Fruit fly (Drosophila melanogaster) whole organism, embryonic: ENCODE data around the gene Tsp29Fa.

Source experiments
- CG11696 ChIP-seq: fragments of 200-800 bp; sonication (Bioruptor generic); IDR thresholded peaks from 2 replicates; pipeline ENCODE4 v1.3.6; 2022; ENCODE audit warnings: missing biosample characterization, missing genetic modification characterization
- CG2712 ChIP-seq: fragments of 200-800 bp; optimal IDR thresholded peaks from 3 replicates; lab custom pipeline; 2019; ENCODE audit warnings: missing biosample characterization, mild to moderate bottlenecking, missing genetic modification characterization, moderate library complexity
- CG3407 ChIP-seq: fragments of 200-800 bp; sonication (Bioruptor generic); optimal IDR thresholded peaks from 2 replicates; lab custom pipeline; 2018; ENCODE audit warnings: missing biosample characterization, mild to moderate bottlenecking, missing genetic modification characterization
- CG9437 ChIP-seq: fragments of 200-800 bp; sonication (Bioruptor generic); optimal IDR thresholded peaks from 2 replicates; lab custom pipeline; 2018; ENCODE audit warnings: missing biosample characterization, mild to moderate bottlenecking, missing genetic modification characterization
- Elba2 ChIP-seq: fragments of 200-800 bp; sonication (Bioruptor generic); optimal IDR thresholded peaks from 3 replicates; lab custom pipeline; 2016; ENCODE audit warnings: missing biosample characterization, missing genetic modification characterization
- ab ChIP-seq: fragments of 200-800 bp; sonication (Bioruptor generic); optimal IDR thresholded peaks from 2 replicates; lab custom pipeline; 2016; ENCODE audit warnings: missing biosample characterization, missing genetic modification characterization
- ase ChIP-seq: fragments of 200-800 bp; sonication (Bioruptor generic); IDR thresholded peaks from 3 replicates; pipeline ENCODE4 v1.3.6; 2022; ENCODE audit warnings: missing biosample characterization, missing genetic modification characterization
- br ChIP-seq: fragments of >200 bp; optimal IDR thresholded peaks from 2 replicates; lab custom pipeline; 2017
- gce ChIP-seq: fragments of 200-800 bp; sonication (Bioruptor generic); IDR thresholded peaks from 3 replicates; pipeline ENCODE4 v1.3.6; 2022; ENCODE audit warnings: missing biosample characterization, missing genetic modification characterization
- pnt ChIP-seq: fragments of 200-800 bp; sonication (Bioruptor generic); optimal IDR thresholded peaks from 3 replicates; lab custom pipeline; 2016; ENCODE audit warnings: missing biosample characterization, missing genetic modification characterization

dm6 chr2L:8933710-8934242 lies at the start of gene Tsp29Fa:
- TF ChIP-seq Elba2 (GFP tag; lab: Kevin White, UChicago) (no peak), br (lab: Kevin White, UChicago) (no peak), gce (GFP tag; lab: Robert Waterston, UW) (no peak), CG2712 (tag; lab: Kevin White, UChicago) (no peak), CG11696 (GFP tag; lab: Robert Waterston, UW) (no peak), pnt (GFP tag; lab: Kevin White, UChicago) (no peak), ab (no peak), ase (no peak), CG3407 (GFP tag; lab: Kevin White, UChicago) (no peak), CG9437 (GFP tag; lab: Kevin White, UChicago) (no peak)
